Worm (Caenorhabditis elegans): Measurements from ENCODE around the gene D1005.4.

Gene D1005.4

DNA sequence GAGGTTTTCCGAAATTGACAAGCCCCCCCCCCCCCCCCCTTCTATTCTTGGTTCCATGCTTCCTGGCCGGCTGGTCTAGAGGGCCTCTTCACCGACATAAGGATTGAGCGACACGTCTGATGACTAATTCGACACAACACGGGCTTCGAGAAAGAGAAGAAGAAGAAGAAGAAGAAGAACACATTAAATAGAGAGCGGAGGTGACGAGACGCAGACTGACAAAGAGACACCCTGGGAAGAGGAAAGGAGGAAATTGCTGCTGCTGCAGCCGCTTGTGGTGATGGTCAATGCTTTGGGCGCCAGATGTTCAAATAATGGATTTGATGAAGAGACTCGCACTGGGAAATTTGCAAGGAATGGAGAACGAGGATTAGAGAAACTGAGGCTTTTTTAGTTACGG lies 38.9 kb upstream of the D1005.4 start (continued):
- peak in 1 of 2 experiments; percentile 5 for TF ChIP-seq mdl-1 (tag; optimal IDR thresholded peaks at IDR 0.05)

DNA sequence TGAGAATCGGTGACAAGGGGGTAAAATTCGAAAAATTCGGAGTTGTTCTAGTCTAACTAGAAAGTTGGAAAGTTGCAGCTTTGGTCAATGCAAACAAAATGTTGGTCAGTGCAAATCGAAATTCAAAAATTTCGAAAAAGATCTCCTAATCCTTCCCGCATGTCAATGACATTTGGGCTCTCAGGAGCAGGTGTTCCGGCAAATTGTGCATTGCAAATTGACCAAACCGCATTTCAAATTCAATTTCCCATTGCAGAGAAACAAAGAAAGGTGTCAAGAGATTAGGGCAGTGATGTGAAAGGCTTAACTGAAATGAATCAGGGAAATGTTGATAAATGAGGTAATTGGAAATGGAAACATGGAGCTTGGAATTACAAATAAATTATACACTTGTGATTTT lies 37.7 kb upstream of the D1005.4 start:
- no peak for TF ChIP-seq elt-3 (tag; optimal IDR thresholded peaks at IDR 0.05)
- no peak for TF ChIP-seq ceh-82 (tag; optimal IDR thresholded peaks at IDR 0.05)
- TF ChIP-seq snpc-4 (tag; optimal IDR thresholded peaks at IDR 0.05) = no peak
- no peak for TF ChIP-seq sptf-1 (tag; optimal IDR thresholded peaks at IDR 0.05)
- no peak for TF ChIP-seq rnt-1 (tag; optimal IDR thresholded peaks at IDR 0.05)

DNA sequence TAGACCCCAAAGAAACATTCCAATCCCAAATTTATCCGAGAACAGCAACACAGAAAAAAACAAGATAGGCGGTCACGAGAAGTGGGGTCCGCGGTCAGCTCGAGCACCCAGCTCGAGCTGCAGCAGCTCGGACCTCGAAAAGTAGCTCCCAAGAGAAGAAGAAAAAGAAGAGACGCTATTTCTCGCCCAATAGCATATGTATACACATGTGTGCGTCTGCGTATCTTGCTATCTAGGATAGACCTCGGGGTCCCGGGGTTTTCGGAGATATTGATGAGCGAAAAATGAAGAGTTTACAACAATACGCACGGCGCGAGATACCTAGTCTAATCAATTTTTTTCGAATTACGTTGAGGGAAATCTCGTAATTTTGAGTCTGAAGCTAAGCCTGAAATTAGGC lies 36.5 kb upstream of the D1005.4 start:
- TF ChIP-seq unc-30 (tag; optimal IDR thresholded peaks at IDR 0.05) = no peak
- TF ChIP-seq vab-15 (tag; optimal IDR thresholded peaks at IDR 0.05) = no peak
- no peak for TF ChIP-seq mep-1 (tag; optimal IDR thresholded peaks at IDR 0.05)
- TF ChIP-seq blmp-1 (tag; optimal IDR thresholded peaks at IDR 0.05) = no peak
- no peak for TF ChIP-seq unc-98 (GFP tag; IDR thresholded peaks at IDR 0.05)
- TF ChIP-seq egl-13 (tag; optimal IDR thresholded peaks at IDR 0.05) = no peak
- TF ChIP-seq snu-23 (GFP tag; optimal IDR thresholded peaks at IDR 0.05) = peak; percentile 44
- no peak for TF ChIP-seq xbp-1 (tag; optimal IDR thresholded peaks at IDR 0.05)
- TF ChIP-seq nhr-11 (tag; optimal IDR thresholded peaks at IDR 0.05) = no peak
- no peak for TF ChIP-seq aly-2 (tag; optimal IDR thresholded peaks at IDR 0.05)
- peak; percentile 67 for TF ChIP-seq rnt-1 (tag; optimal IDR thresholded peaks at IDR 0.05)
- TF ChIP-seq C04F5.9 (tag; optimal IDR thresholded peaks at IDR 0.05) = no peak
- TF ChIP-seq C16A3.4 (tag; optimal IDR thresholded peaks at IDR 0.05) = no peak
- no peak for TF ChIP-seq isw-1 (GFP tag; IDR thresholded peaks at IDR 0.05)
- no peak for TF ChIP-seq lin-39 (tag; optimal IDR thresholded peaks at IDR 0.05)
- TF ChIP-seq ceh-63 (GFP tag; optimal IDR thresholded peaks at IDR 0.05) = no peak
- peak; percentile 59 for TF ChIP-seq nhr-71 (tag; optimal IDR thresholded peaks at IDR 0.05)
- TF ChIP-seq aha-1 (tag; optimal IDR thresholded peaks at IDR 0.05) = no peak
- TF ChIP-seq elt-3 (tag; optimal IDR thresholded peaks at IDR 0.05) = no peak
- no peak for TF ChIP-seq ztf-4 (tag; optimal IDR thresholded peaks at IDR 0.05)
- TF ChIP-seq ztf-11 (tag; optimal IDR thresholded peaks at IDR 0.05) = no peak
- TF ChIP-seq irx-1 (tag; optimal IDR thresholded peaks at IDR 0.05) = no peak
- no peak for TF ChIP-seq tlp-1 (tag; optimal IDR thresholded peaks at IDR 0.05)
- no peak for TF ChIP-seq nhr-20 (tag; optimal IDR thresholded peaks at IDR 0.05)
- TF ChIP-seq nhr-237 (tag; optimal IDR thresholded peaks at IDR 0.05) = no peak
- no peak for TF ChIP-seq fkh-10 (GFP tag; optimal IDR thresholded peaks at IDR 0.05)
- peak; percentile 10 for TF ChIP-seq skn-1 (tag; optimal IDR thresholded peaks at IDR 0.05)
- TF ChIP-seq grh-1 (GFP tag; IDR thresholded peaks at IDR 0.05) = no peak
- no peak for TF ChIP-seq dpl-1 (GFP tag; optimal IDR thresholded peaks at IDR 0.05)
- no peak for TF ChIP-seq jun-1 (tag; optimal IDR thresholded peaks at IDR 0.05)
- TF ChIP-seq nhr-19 (GFP tag; conservative IDR thresholded peaks at IDR 0.05) = peak; percentile 24; the same call in 1 of the 2 replicates
- no peak for TF ChIP-seq lin-13 (GFP tag; optimal IDR thresholded peaks at IDR 0.05)
- peak; percentile 25 for TF ChIP-seq dsc-1 (tag; optimal IDR thresholded peaks at IDR 0.05)
- TF ChIP-seq ceh-8 (GFP tag; optimal IDR thresholded peaks at IDR 0.05) = no peak
- TF ChIP-seq efl-1 (optimal IDR thresholded peaks at IDR 0.05) = peak in 1 of 2 experiments; percentile 9
- TF ChIP-seq efl-1 (GFP tag; optimal IDR thresholded peaks at IDR 0.05 in 1 of 2) = no peak
- TF ChIP-seq nhr-47 (tag; optimal IDR thresholded peaks at IDR 0.05) = no peak
- TF ChIP-seq ceh-82 (tag; optimal IDR thresholded peaks at IDR 0.05) = peak in 2 of 3 experiments; percentile 3 to 42
- TF ChIP-seq F16B12.6 (tag; optimal IDR thresholded peaks at IDR 0.05) = no peak
- TF ChIP-seq C34B4.2 (tag; optimal IDR thresholded peaks at IDR 0.05) = no peak
- peak in 1 of 2 experiments; percentile 8 for TF ChIP-seq lin-35 (GFP tag; optimal IDR thresholded peaks at IDR 0.05)
- no peak for TF ChIP-seq nhr-12 (tag; optimal IDR thresholded peaks at IDR 0.05)
- TF ChIP-seq mdl-1 (tag; optimal IDR thresholded peaks at IDR 0.05) = peak in 1 of 2 experiments; percentile 12
- TF ChIP-seq swsn-7 (tag; optimal IDR thresholded peaks at IDR 0.05) = peak; percentile 4
- TF ChIP-seq lsy-2 (tag; optimal IDR thresholded peaks at IDR 0.05) = peak; percentile 21 to 38
- TF ChIP-seq unc-86 (tag; optimal IDR thresholded peaks at IDR 0.05) = no peak
- no peak for TF ChIP-seq zag-1 (tag; optimal IDR thresholded peaks at IDR 0.05)
- peak; percentile 82 for TF ChIP-seq lin-14 (GFP tag; optimal IDR thresholded peaks at IDR 0.05)
- TF ChIP-seq nhr-84 (tag; optimal IDR thresholded peaks at IDR 0.05) = no peak

Data from whole organism, L1 larva.